Fruit fly (Drosophila melanogaster): ENCODE results near the gene CG9663.

- TF ChIP-seq achi (GFP tag; optimal IDR thresholded peaks at IDR 0.05) (no peak), Gug (GFP tag; IDR thresholded peaks at IDR 0.05) (no peak), CG10631 (GFP tag; optimal IDR thresholded peaks at IDR 0.05) (no peak), Sox14 (GFP tag; optimal IDR thresholded peaks at IDR 0.05) (no peak), CG11762 (GFP tag; optimal IDR thresholded peaks at IDR 0.05; ENCODE audit: insufficient read depth) (no peak), Sox102F (GFP tag; optimal IDR thresholded peaks at IDR 0.05) (no peak), svp (GFP tag) (peak; percentile 59), spab (GFP tag; optimal IDR thresholded peaks at IDR 0.05) (no peak), CG8632 (GFP tag; optimal IDR thresholded peaks at IDR 0.05) (no peak), CG7368 (GFP tag; optimal IDR thresholded peaks at IDR 0.05) (no peak), lz (GFP tag; optimal IDR thresholded peaks at IDR 0.05) (no peak)
These were observed 4.9 kb downstream of the CG9663 start for dm6 chr2L:3298065-3298469.

Data from whole organism, prepupa.